Worm (Caenorhabditis elegans): ENCODE measurements around the gene T05A7.1.

ce11 chrII:4674188-4674587, 3.8 kb upstream of the T05A7.1 start:
- TF ChIP-seq pha-4 (tag; optimal IDR thresholded peaks at IDR 0.05) (no peak), unc-62 (GFP tag; optimal IDR thresholded peaks at IDR 0.05) (no peak), M03D4.4 (tag; optimal IDR thresholded peaks at IDR 0.05) (no peak), lsy-2 (tag; optimal IDR thresholded peaks at IDR 0.05) (no peak), unc-120 (tag; optimal IDR thresholded peaks at IDR 0.05; ENCODE audit: poor library complexity, severe bottlenecking) (no peak), ces-1 (GFP tag; optimal IDR thresholded peaks at IDR 0.05) (no peak), nhr-28 (tag; optimal IDR thresholded peaks at IDR 0.05) (no peak), bed-3 (GFP tag; optimal IDR thresholded peaks at IDR 0.05) (no peak), nhr-12 (tag; optimal IDR thresholded peaks at IDR 0.05) (no peak), nhr-76 (tag; optimal IDR thresholded peaks at IDR 0.05) (no peak), zip-8 (tag; optimal IDR thresholded peaks at IDR 0.05) (no peak)
